Worm (Caenorhabditis elegans) whole organism, L2 larva: ENCODE results near the gene cua-1.

Source experiments
- aly-2 ChIP-seq: fragments of 150-350 bp; optimal IDR thresholded peaks from 2 replicates; lab custom pipeline; 2014; ENCODE audit warnings: missing biosample characterization, missing genetic modification characterization
- blmp-1 ChIP-seq: sonication (generic microtip); optimal IDR thresholded peaks from 2 replicates; lab custom pipeline; 2017; ENCODE audit warnings: missing genetic modification characterization, mild to moderate bottlenecking, missing compliant biosample characterization, antibody characterized with exemption, moderate library complexity; ENCODE audit not compliant: insufficient read depth
- lin-13 ChIP-seq: fragments of 150-350 bp; optimal IDR thresholded peaks from 2 replicates; lab custom pipeline; 2014; ENCODE audit warnings: missing biosample characterization, missing genetic modification reagents, missing genetic modification characterization
- nhr-11 ChIP-seq: fragments of 150-350 bp; optimal IDR thresholded peaks from 2 replicates; lab custom pipeline; 2014; ENCODE audit warnings: missing biosample characterization, missing genetic modification characterization
- unc-39 ChIP-seq: fragments of 150-350 bp; optimal IDR thresholded peaks from 2 replicates; lab custom pipeline; 2014; ENCODE audit warnings: missing biosample characterization, missing genetic modification characterization
- ztf-11 ChIP-seq: sonication (generic microtip); optimal IDR thresholded peaks from 2 replicates; lab custom pipeline; 2017; ENCODE audit warnings: missing biosample characterization, missing genetic modification characterization

ce11 chrIII:13409498-13409897, 45.6 kb downstream of the cua-1 start, which contains the start of gene myo-6:
- TF ChIP-seq ztf-11 (tag; lab: Kevin White, UChicago) (no peak), blmp-1 (tag; lab: Kevin White, UChicago) (no peak), unc-39 (tag; lab: Kevin White, UChicago) (no peak), aly-2 (no peak), nhr-11 (tag; lab: Kevin White, UChicago) (no peak), lin-13 (no peak)
